Fruit fly (Drosophila melanogaster): ENCODE data around the gene Ranbp16.
A peak's percentile ranks its signal among the peaks of the same experiment; 100 is the strongest.

Ranbp16 gene

dm6 chrX:15891606-15892345 lies 41.9 kb downstream of the Ranbp16 start, which contains the start of gene shi (continued):
- TF ChIP-seq CG14965 (GFP tag; optimal IDR thresholded peaks at IDR 0.05; ENCODE audit: borderline replicate concordance) (no peak), scrt (GFP tag; optimal IDR thresholded peaks at IDR 0.05) (peak; percentile 13), CG34422 (GFP tag; IDR thresholded peaks at IDR 0.05) (no peak; the same call in 2 of the 3 replicates), Sry-δ (GFP tag; optimal IDR thresholded peaks at IDR 0.05) (peak; percentile 94), H15 (GFP tag; IDR thresholded peaks at IDR 0.05) (no peak), CG2202 (tag; optimal IDR thresholded peaks at IDR 0.05) (no peak), CG9932 (GFP tag; IDR thresholded peaks at IDR 0.05) (no peak), gcm2 (GFP tag; optimal IDR thresholded peaks at IDR 0.05) (no peak), Opbp (GFP tag; IDR thresholded peaks at IDR 0.05; ENCODE audit: partially characterized antibody) (peak; percentile 98), CG34224 (GFP tag; IDR thresholded peaks at IDR 0.05; ENCODE audit: partially characterized antibody) (peak; percentile 98), ato (GFP tag; IDR thresholded peaks at IDR 0.05; ENCODE audit: partially characterized antibody) (peak; percentile 99), MESR4 (GFP tag; optimal IDR thresholded peaks at IDR 0.05) (peak; percentile 72), zfh1 (GFP tag; IDR thresholded peaks at IDR 0.05) (no peak), lov (optimal IDR thresholded peaks at IDR 0.05) (no peak), lov (GFP tag; IDR thresholded peaks at IDR 0.05) (no peak), Atf6 (GFP tag; IDR thresholded peaks at IDR 0.05) (no peak), CG13123 (GFP tag; optimal IDR thresholded peaks at IDR 0.05) (no peak), al (GFP tag; IDR thresholded peaks at IDR 0.05) (0 out of 2 replicates have a peak, but pooled peaks have one; percentile 20), tgo (GFP tag; IDR thresholded peaks at IDR 0.05) (no peak), CG3065 (GFP tag; optimal IDR thresholded peaks at IDR 0.05) (no peak), CG17802 (tag; optimal IDR thresholded peaks at IDR 0.05) (no peak), CG14667 (GFP tag; IDR thresholded peaks at IDR 0.05) (no peak), CTCF (GFP tag; optimal IDR thresholded peaks at IDR 0.05) (no peak), CG4360 (GFP tag; IDR thresholded peaks at IDR 0.05) (no peak), salm (tag; optimal IDR thresholded peaks at IDR 0.05) (no peak), CG11696 (GFP tag; IDR thresholded peaks at IDR 0.05) (no peak), CG9797 (GFP tag; optimal IDR thresholded peaks at IDR 0.05) (peak; percentile 85), Side (GFP tag; optimal IDR thresholded peaks at IDR 0.05) (no peak), trh (GFP tag; optimal IDR thresholded peaks at IDR 0.05) (no peak), kah (GFP tag; optimal IDR thresholded peaks at IDR 0.05) (no peak), lab (GFP tag; optimal IDR thresholded peaks at IDR 0.05) (peak; percentile 15), aop (GFP tag; IDR thresholded peaks at IDR 0.05) (no peak), Hmr (GFP tag; optimal IDR thresholded peaks at IDR 0.05) (peak; percentile 45), Dref (GFP tag; IDR thresholded peaks at IDR 0.05) (peak; percentile 96), CG31365 (tag; optimal IDR thresholded peaks at IDR 0.05) (no peak), Sin3A (optimal IDR thresholded peaks at IDR 0.05) (peak; percentile 52), mld (GFP tag; IDR thresholded peaks at IDR 0.05; ENCODE audit: partially characterized antibody) (peak; percentile 96), CG14860 (GFP tag; IDR thresholded peaks at IDR 0.05; ENCODE audit: partially characterized antibody) (peak; percentile 97), Fer2 (tag; optimal IDR thresholded peaks at IDR 0.05) (no peak), nerfin-2 (GFP tag; IDR thresholded peaks at IDR 0.05; ENCODE audit: partially characterized antibody) (peak; percentile 99), CG7963 (GFP tag; IDR thresholded peaks at IDR 0.05; ENCODE audit: partially characterized antibody) (peak; percentile 98), Aef1 (GFP tag; IDR thresholded peaks at IDR 0.05) (no peak), CG2678 (tag; optimal IDR thresholded peaks at IDR 0.05) (no peak), CG15011 (GFP tag; optimal IDR thresholded peaks at IDR 0.05) (no peak), CG1792 (GFP tag; optimal IDR thresholded peaks at IDR 0.05) (no peak), CG1529 (GFP tag; optimal IDR thresholded peaks at IDR 0.05) (no peak), Drgx (GFP tag; IDR thresholded peaks at IDR 0.05) (no peak), pfk (GFP tag; optimal IDR thresholded peaks at IDR 0.05) (peak; percentile 67), ATbp (GFP tag; optimal IDR thresholded peaks at IDR 0.05) (no peak), Dfd (GFP tag; optimal IDR thresholded peaks at IDR 0.05) (no peak), CG10209 (GFP tag; optimal IDR thresholded peaks at IDR 0.05) (no peak)
